Worm (Caenorhabditis elegans) whole organism, L4 larva: ENCODE measurements around the gene Y39B6A.10.

Experiments
- F26F4.8 ChIP-seq: fragments of 200-800 bp; sonication (Bioruptor generic); conservative IDR thresholded peaks from 2 replicates; pipeline ENCODE4 v1.3.6; 2022; ENCODE audit warnings: missing genetic modification characterization, missing compliant biosample characterization
- Y5F2A.4 ChIP-seq: fragments of 200-800 bp; sonication (Bioruptor generic); optimal IDR thresholded peaks from 2 replicates; lab custom pipeline; 2018; ENCODE audit warnings: mild to moderate bottlenecking, missing genetic modification characterization, missing compliant biosample characterization
- ceh-28 ChIP-seq: fragments of 150-350 bp; optimal IDR thresholded peaks from 2 replicates; lab custom pipeline; 2014; ENCODE audit warnings: missing biosample characterization, missing genetic modification reagents, missing genetic modification characterization
- gei-8 ChIP-seq: fragments of 200-800 bp; sonication (Bioruptor generic); optimal IDR thresholded peaks from 2 replicates; lab custom pipeline; 2018; ENCODE audit warnings: mild to moderate bottlenecking, missing genetic modification characterization, missing compliant biosample characterization
- hlh-11 ChIP-seq: fragments of 200-800 bp; sonication (Bioruptor generic); optimal IDR thresholded peaks from 2 replicates; lab custom pipeline; 2018; ENCODE audit warnings: mild to moderate bottlenecking, missing genetic modification characterization, missing compliant biosample characterization
- hlh-30 ChIP-seq: sonication (generic microtip); optimal IDR thresholded peaks from 2 replicates; lab custom pipeline; 2017; ENCODE audit warnings: antibody characterized with exemption, mild to moderate bottlenecking, missing genetic modification characterization, missing compliant biosample characterization; ENCODE audit not compliant: insufficient read depth
- hmg-1.1 ChIP-seq: fragments of 200-800 bp; sonication (Bioruptor generic); IDR thresholded peaks from 2 replicates; pipeline ENCODE4 v1.3.6; 2022; ENCODE audit warnings: missing genetic modification reagents, missing genetic modification characterization, missing compliant biosample characterization
- lim-7 ChIP-seq: fragments of 200-800 bp; sonication (Bioruptor generic); IDR thresholded peaks from 2 replicates; pipeline ENCODE4 v1.3.6; 2022; ENCODE audit warnings: missing genetic modification characterization, missing compliant biosample characterization
- lin-15B ChIP-seq: fragments of 150-350 bp; sonication (generic microtip); optimal IDR thresholded peaks from 3 replicates; lab custom pipeline; 2014; ENCODE audit warnings: missing biosample characterization, missing genetic modification characterization
- lin-38 ChIP-seq: fragments of 200-800 bp; sonication (Bioruptor generic); IDR thresholded peaks from 2 replicates; pipeline ENCODE4 v1.3.6; 2022; ENCODE audit warnings: missing genetic modification reagents, missing genetic modification characterization, missing compliant biosample characterization
- lir-3 ChIP-seq: sonication (generic microtip); optimal IDR thresholded peaks from 2 replicates; lab custom pipeline; 2016; ENCODE audit warnings: mild to moderate bottlenecking, missing genetic modification characterization, missing compliant biosample characterization
- lsy-2 ChIP-seq, 2 experiments: fragments of 150-350 bp in 1 of 2; sonication (generic microtip) in 1 of 2; optimal IDR thresholded peaks; 2 replicates each; lab custom pipeline; 2014 to 2017; ENCODE audit warnings: missing biosample characterization in 2 of 2, missing genetic modification characterization in 2 of 2
- mxl-3 ChIP-seq: fragments of 200-800 bp; sonication (Bioruptor generic); optimal IDR thresholded peaks from 2 replicates; lab custom pipeline; 2018; ENCODE audit warnings: mild to moderate bottlenecking, missing genetic modification characterization, missing compliant biosample characterization
- nhr-11 ChIP-seq: fragments of 150-350 bp; optimal IDR thresholded peaks from 2 replicates; lab custom pipeline; 2014; ENCODE audit warnings: missing biosample characterization, missing genetic modification characterization
- nhr-41 ChIP-seq: fragments of 200-800 bp; sonication (Bioruptor generic); IDR thresholded peaks from 2 replicates; pipeline ENCODE4 v1.3.6; 2022; ENCODE audit warnings: missing genetic modification reagents, missing genetic modification characterization, missing compliant biosample characterization
- nhr-6 ChIP-seq: fragments of 150-350 bp; optimal IDR thresholded peaks from 2 replicates; lab custom pipeline; 2014; ENCODE audit warnings: missing biosample characterization, missing genetic modification characterization
- pha-4 ChIP-seq, 2 experiments: fragments of 150-350 bp in 1 of 2; fragments of 200-800 bp in 1 of 2; sonication (Bioruptor generic) in 1 of 2; IDR thresholded peaks in 1 of 2; optimal IDR thresholded peaks in 1 of 2; 2 replicates each; pipeline versions ENCODE4 v1.3.6 to Lab custom; 2014 to 2022; ENCODE audit warnings: missing genetic modification characterization in 2 of 2, missing genetic modification reagents in 2 of 2, missing biosample characterization in 1 of 2, missing compliant biosample characterization in 1 of 2
- php-3 ChIP-seq: fragments of 200-800 bp; sonication (Bioruptor generic); IDR thresholded peaks from 2 replicates; pipeline ENCODE4 v1.3.6; 2022; ENCODE audit warnings: missing genetic modification reagents, missing genetic modification characterization, missing compliant biosample characterization
- sdz-12 ChIP-seq: fragments of 200-800 bp; sonication (Bioruptor generic); optimal IDR thresholded peaks from 2 replicates; lab custom pipeline; 2018; ENCODE audit warnings: mild to moderate bottlenecking, missing genetic modification characterization, missing compliant biosample characterization
- set-16 ChIP-seq: fragments of 200-800 bp; sonication (Bioruptor generic); IDR thresholded peaks from 2 replicates; pipeline ENCODE4 v1.3.6; 2022; ENCODE audit warnings: missing genetic modification reagents, missing genetic modification characterization, missing compliant biosample characterization
- spr-3 ChIP-seq: fragments of 200-800 bp; sonication (Bioruptor generic); optimal IDR thresholded peaks from 2 replicates; lab custom pipeline; 2018; ENCODE audit warnings: mild to moderate bottlenecking, missing genetic modification characterization, missing compliant biosample characterization
- unc-130 ChIP-seq: sonication (generic microtip); optimal IDR thresholded peaks from 2 replicates; lab custom pipeline; 2016; ENCODE audit warnings: missing genetic modification reagents, missing genetic modification characterization, missing compliant biosample characterization
- unc-39 ChIP-seq: sonication (generic microtip); optimal IDR thresholded peaks from 2 replicates; lab custom pipeline; 2017; ENCODE audit warnings: missing biosample characterization, missing genetic modification characterization
- unc-62 ChIP-seq, 3 experiments: fragments of 150-350 bp in 1 of 3; sonication (generic microtip); optimal IDR thresholded peaks in 2 of 3; peaks in 1 of 3; 1 replicate in 1 of 3; 2 replicates in 2 of 3; lab custom pipeline; 2014 to 2017; ENCODE audit warnings: missing biosample characterization in 3 of 3, missing genetic modification characterization in 3 of 3, missing genetic modification reagents in 3 of 3, missing genotype in 1 of 3
- zfp-3 ChIP-seq: fragments of 200-800 bp; sonication (Bioruptor generic); conservative IDR thresholded peaks from 2 replicates; pipeline ENCODE4 v1.3.6; 2022; ENCODE audit warnings: missing genetic modification reagents, missing genetic modification characterization, missing compliant biosample characterization
- ztf-11 ChIP-seq: fragments of 150-350 bp; optimal IDR thresholded peaks from 2 replicates; lab custom pipeline; 2014; ENCODE audit warnings: missing biosample characterization, missing genetic modification characterization

Gene Y39B6A.10

ce11 chrV:19133507-19133906 is at the start of gene Y39B6A.10:
Gene Y39B6A.10, minus strand, starts transcription at chrV:19133607.
- TF ChIP-seq unc-130 (GFP tag; lab: Kevin White, UChicago) (no peak), hmg-1.1 (GFP tag; lab: Robert Waterston, UW) (no peak), unc-39 (tag; lab: Kevin White, UChicago) (no peak), ztf-11 (tag; lab: Kevin White, UChicago) (no peak), set-16 (no peak)

- no peak for TF ChIP-seq spr-3
- no peak for TF ChIP-seq pha-4 (GFP tag; IDR thresholded peaks at IDR 0.05; lab: Robert Waterston, UW)
- no peak for TF ChIP-seq pha-4 (tag; optimal IDR thresholded peaks at IDR 0.05; lab: Kevin White, UChicago)
- TF ChIP-seq hmg-1.1 (GFP tag; lab: Robert Waterston, UW) = no peak
- no peak for TF ChIP-seq unc-62 (GFP tag; optimal IDR thresholded peaks at IDR 0.05 in 1 of 2; lab: Kevin White, UChicago)
- TF ChIP-seq unc-62 (tag; optimal IDR thresholded peaks at IDR 0.05; lab: Kevin White, UChicago) = no peak
- no peak for TF ChIP-seq gei-8
- TF ChIP-seq php-3 (GFP tag; lab: Robert Waterston, UW) = no peak
- no peak for TF ChIP-seq sdz-12 (GFP tag; lab: Kevin White, UChicago)
- TF ChIP-seq, all 104 proteins: peak for 0
Observed at ce11 chrV:19181684-19182083, 48.3 kb upstream of the Y39B6A.10 start.

ce11 chrV:19178896-19179295 is 45.5 kb upstream of the Y39B6A.10 start:
- TF ChIP-seq lim-7 (GFP tag; lab: Robert Waterston, UW) (no peak), mxl-3 (GFP tag; lab: Kevin White, UChicago) (no peak)

ce11 chrV:19177804-19178203 is 44.4 kb upstream of the Y39B6A.10 start:
- TF ChIP-seq nhr-41 (GFP tag; lab: Robert Waterston, UW) (no peak), lim-7 (GFP tag; lab: Robert Waterston, UW) (no peak), F26F4.8 (GFP tag; lab: Robert Waterston, UW) (no peak), set-16 (0 out of 2 replicates have a peak, but pooled peaks have one; percentile 11), nhr-6 (tag; lab: Kevin White, UChicago) (no peak), unc-39 (tag; lab: Kevin White, UChicago) (no peak), lin-38 (GFP tag; lab: Robert Waterston, UW) (peak; percentile 42; the same call in 1 of the 2 replicates), Y5F2A.4 (GFP tag; lab: Kevin White, UChicago) (no peak)

- no peak for TF ChIP-seq lsy-2 (tag; optimal IDR thresholded peaks at IDR 0.05; lab: Kevin White, UChicago)
- TF ChIP-seq ceh-28 (tag; lab: Kevin White, UChicago) = no peak
- no peak for TF ChIP-seq hlh-11 (tag; lab: Kevin White, UChicago)
- no peak for TF ChIP-seq zfp-3 (GFP tag; lab: Robert Waterston, UW)
- TF ChIP-seq lin-15B = no peak
Observed at ce11 chrV:19177070-19177469, 43.7 kb upstream of the Y39B6A.10 start.

- no peak for TF ChIP-seq hlh-30 (tag; lab: Kevin White, UChicago)
- peak in 1 of 2 experiments; percentile 90 for TF ChIP-seq unc-62 (GFP tag; optimal IDR thresholded peaks at IDR 0.05 in 1 of 2; lab: Kevin White, UChicago)
- no peak for TF ChIP-seq unc-62 (tag; optimal IDR thresholded peaks at IDR 0.05; lab: Kevin White, UChicago)
- no peak for TF ChIP-seq nhr-11
Observed at ce11 chrV:19175714-19176113, 42.3 kb upstream of the Y39B6A.10 start.

ce11 chrV:19174626-19175025 is 41.2 kb upstream of the Y39B6A.10 start, which contains the start of gene hot-2:
Gene hot-2, plus strand, starts transcription at chrV:19174759.
- TF ChIP-seq lir-3 (tag; lab: Kevin White, UChicago) (no peak), set-16 (0 out of 2 replicates have a peak, but pooled peaks have one; percentile 19)
- TF ChIP-seq, all 104 proteins: peak for 1
